Worm (Caenorhabditis elegans): ENCODE measurements around the gene R13A1.5.

The R13A1.5 gene

ce11 chrIV:7149020-7149601 lies 42.5 kb downstream of the R13A1.5 start, which contains the start of gene C34D4.4 (continued):
- TF ChIP-seq lin-13 (GFP tag; optimal IDR thresholded peaks at IDR 0.05) (peak; percentile 15), snu-23 (GFP tag; optimal IDR thresholded peaks at IDR 0.05) (peak; percentile 47), nhr-20 (tag; optimal IDR thresholded peaks at IDR 0.05) (peak; percentile 14), blmp-1 (tag; optimal IDR thresholded peaks at IDR 0.05) (peak; percentile 65), unc-130 (tag; optimal IDR thresholded peaks at IDR 0.05) (peak; percentile 22), alr-1 (tag; optimal IDR thresholded peaks at IDR 0.05; ENCODE audit: borderline replicate concordance) (no peak), nhr-84 (tag; optimal IDR thresholded peaks at IDR 0.05) (no peak)

ce11 chrIV:7147722-7148121 lies 43.9 kb downstream of the R13A1.5 start:
- TF ChIP-seq hlh-17 (GFP tag; optimal IDR thresholded peaks at IDR 0.05; ENCODE audit: borderline replicate concordance) (no peak), lsy-2 (tag; optimal IDR thresholded peaks at IDR 0.05) (peak in 1 of 2 experiments; percentile 69), lin-35 (GFP tag; optimal IDR thresholded peaks at IDR 0.05) (peak in 1 of 2 experiments; percentile 36), ztf-11 (tag; optimal IDR thresholded peaks at IDR 0.05) (no peak), efl-1 (optimal IDR thresholded peaks at IDR 0.05) (peak; percentile 10 to 14), efl-1 (GFP tag; optimal IDR thresholded peaks at IDR 0.05 in 1 of 2) (peak in 1 of 2 experiments; percentile 89), snpc-4 (tag; optimal IDR thresholded peaks at IDR 0.05) (no peak), tlp-1 (tag; optimal IDR thresholded peaks at IDR 0.05) (no peak), ces-1 (GFP tag; optimal IDR thresholded peaks at IDR 0.05) (no peak), lin-39 (tag; optimal IDR thresholded peaks at IDR 0.05) (no peak), ceh-82 (tag; optimal IDR thresholded peaks at IDR 0.05) (peak in 1 of 3 experiments; percentile 3), snu-23 (GFP tag; optimal IDR thresholded peaks at IDR 0.05) (peak; percentile 14), nhr-11 (tag; optimal IDR thresholded peaks at IDR 0.05) (no peak), rnt-1 (tag; optimal IDR thresholded peaks at IDR 0.05) (peak; percentile 12), unc-86 (tag; optimal IDR thresholded peaks at IDR 0.05) (no peak), nhr-85 (tag) (peak; percentile 20), nhr-90 (tag; optimal IDR thresholded peaks at IDR 0.05; ENCODE audit: poor library complexity) (no peak), pax-3 (tag; optimal IDR thresholded peaks at IDR 0.05) (no peak), ztf-4 (tag; optimal IDR thresholded peaks at IDR 0.05) (no peak), C16A3.4 (tag; optimal IDR thresholded peaks at IDR 0.05) (no peak), pag-3 (tag; optimal IDR thresholded peaks at IDR 0.05; ENCODE audit: borderline replicate concordance, insufficient read depth) (no peak), fos-1 (tag; optimal IDR thresholded peaks at IDR 0.05) (no peak), blmp-1 (tag; optimal IDR thresholded peaks at IDR 0.05) (no peak), nhr-19 (GFP tag; conservative IDR thresholded peaks at IDR 0.05) (no peak), tbx-2 (tag; optimal IDR thresholded peaks at IDR 0.05) (no peak), zip-4 (GFP tag; optimal IDR thresholded peaks at IDR 0.05) (no peak), isw-1 (GFP tag; IDR thresholded peaks at IDR 0.05) (no peak), unc-30 (tag; optimal IDR thresholded peaks at IDR 0.05) (no peak), lin-14 (GFP tag; optimal IDR thresholded peaks at IDR 0.05) (peak; percentile 53), nhr-76 (tag; optimal IDR thresholded peaks at IDR 0.05) (no peak), jun-1 (tag; optimal IDR thresholded peaks at IDR 0.05) (no peak), unc-98 (GFP tag; IDR thresholded peaks at IDR 0.05) (no peak), egl-27 (tag; optimal IDR thresholded peaks at IDR 0.05) (no peak), lin-13 (GFP tag; optimal IDR thresholded peaks at IDR 0.05) (no peak), mef-2 (tag; optimal IDR thresholded peaks at IDR 0.05) (no peak), vab-15 (tag; optimal IDR thresholded peaks at IDR 0.05) (no peak), ceh-90 (tag; optimal IDR thresholded peaks at IDR 0.05) (no peak), nhr-47 (tag; optimal IDR thresholded peaks at IDR 0.05) (no peak), dpl-1 (GFP tag; optimal IDR thresholded peaks at IDR 0.05) (peak in 1 of 3 experiments; percentile 29), C34B4.2 (tag; optimal IDR thresholded peaks at IDR 0.05) (no peak), hlh-4 (tag; optimal IDR thresholded peaks at IDR 0.05) (no peak), alr-1 (tag; optimal IDR thresholded peaks at IDR 0.05; ENCODE audit: borderline replicate concordance) (no peak), F16B12.6 (tag; optimal IDR thresholded peaks at IDR 0.05) (peak; percentile 47), fkh-4 (tag; optimal IDR thresholded peaks at IDR 0.05; ENCODE audit: borderline replicate concordance) (no peak), irx-1 (tag; optimal IDR thresholded peaks at IDR 0.05) (no peak), nhr-12 (tag; optimal IDR thresholded peaks at IDR 0.05) (no peak), egl-13 (tag; optimal IDR thresholded peaks at IDR 0.05) (no peak)

Measured in whole organism, L1 larva.